Worm (Caenorhabditis elegans) whole organism, young adult: ENCODE data around the gene str-20.

Experiments used
- C17E4.6 ChIP-seq: fragments of 200-800 bp; sonication (Bioruptor generic); IDR thresholded peaks from 2 replicates; pipeline ENCODE4 v1.3.6; 2022; ENCODE audit warnings: missing genetic modification reagents, missing genetic modification characterization, missing compliant biosample characterization
- D2030.7 ChIP-seq: fragments of 200-800 bp; sonication (Bioruptor generic); IDR thresholded peaks from 2 replicates; pipeline ENCODE4 v1.3.6; 2022; ENCODE audit warnings: missing genetic modification reagents, missing genetic modification characterization, missing compliant biosample characterization
- F10E7.11 ChIP-seq: sonication (generic microtip); optimal IDR thresholded peaks from 2 replicates; lab custom pipeline; 2017; ENCODE audit warnings: mild to moderate bottlenecking, missing genetic modification characterization, moderate library complexity, missing compliant biosample characterization
- F23B12.7 ChIP-seq: sonication (generic microtip); optimal IDR thresholded peaks from 2 replicates; lab custom pipeline; 2017; ENCODE audit warnings: missing genetic modification characterization, mild to moderate bottlenecking, missing compliant biosample characterization, antibody characterized with exemption, moderate library complexity; ENCODE audit not compliant: insufficient read depth
- F33H1.4 ChIP-seq: fragments of 200-800 bp; sonication (Bioruptor generic); IDR thresholded peaks from 2 replicates; pipeline ENCODE4 v1.3.6; 2022; ENCODE audit warnings: missing genetic modification reagents, missing genetic modification characterization, missing compliant biosample characterization
- F57C9.4 ChIP-seq: sonication (generic microtip); optimal IDR thresholded peaks from 2 replicates; lab custom pipeline; 2017; ENCODE audit warnings: mild to moderate bottlenecking, missing genetic modification characterization, missing compliant biosample characterization
- K12H6.12 ChIP-seq: fragments of 200-800 bp; sonication (Bioruptor generic); optimal IDR thresholded peaks from 2 replicates; lab custom pipeline; 2018; ENCODE audit warnings: mild to moderate bottlenecking, missing genetic modification characterization, missing compliant biosample characterization
- Y53G8AR.9 ChIP-seq: fragments of 200-800 bp; sonication (Bioruptor generic); conservative IDR thresholded peaks from 2 replicates; pipeline ENCODE4 v1.3.6; 2022; ENCODE audit warnings: missing genetic modification reagents, missing genetic modification characterization, missing compliant biosample characterization
- ama-1 ChIP-seq, 3 experiments: fragments of 150-350 bp in 1 of 3; sonication (generic microtip) in 2 of 3; optimal IDR thresholded peaks; 2 replicates each; lab custom pipeline; 2014 to 2018; ENCODE audit warnings: missing biosample characterization in 2 of 3, missing genetic modification characterization in 2 of 3, missing genetic modification reagents in 2 of 3
- aptf-3 ChIP-seq: fragments of 200-800 bp; sonication (Bioruptor generic); IDR thresholded peaks from 2 replicates; pipeline ENCODE4 v1.3.6; 2022; ENCODE audit warnings: missing genetic modification characterization, missing compliant biosample characterization
- attf-3 ChIP-seq: fragments of 200-800 bp; sonication (Bioruptor generic); conservative IDR thresholded peaks from 2 replicates; pipeline ENCODE4 v1.3.6; 2022; ENCODE audit warnings: missing genetic modification reagents, missing genetic modification characterization, missing compliant biosample characterization
- ccch-3 ChIP-seq: fragments of 200-800 bp; sonication (Bioruptor generic); optimal IDR thresholded peaks from 2 replicates; lab custom pipeline; 2018; ENCODE audit warnings: mild to moderate bottlenecking, missing genetic modification characterization, missing compliant biosample characterization
- ceh-27 ChIP-seq: fragments of 200-800 bp; sonication (Bioruptor generic); optimal IDR thresholded peaks from 2 replicates; lab custom pipeline; 2018; ENCODE audit warnings: mild to moderate bottlenecking, missing genetic modification characterization, moderate library complexity, missing compliant biosample characterization
- ceh-79 ChIP-seq: sonication (generic microtip); optimal IDR thresholded peaks from 2 replicates; lab custom pipeline; 2017; ENCODE audit warnings: mild to moderate bottlenecking, missing genetic modification characterization, missing compliant biosample characterization
- ceh-91 ChIP-seq: fragments of 200-800 bp; sonication (Bioruptor generic); IDR thresholded peaks from 2 replicates; pipeline ENCODE4 v1.3.6; 2022; ENCODE audit warnings: missing genetic modification reagents, missing genetic modification characterization, missing compliant biosample characterization
- dpl-1 ChIP-seq: fragments of 150-350 bp; optimal IDR thresholded peaks from 2 replicates; lab custom pipeline; 2014; ENCODE audit warnings: missing biosample characterization, missing genetic modification reagents, missing genetic modification characterization
- fkh-3 ChIP-seq: sonication (generic microtip); optimal IDR thresholded peaks from 2 replicates; lab custom pipeline; 2016; ENCODE audit warnings: mild to moderate bottlenecking, missing genetic modification characterization, missing compliant biosample characterization
- him-1 ChIP-seq: sonication (generic microtip); optimal IDR thresholded peaks from 2 replicates; lab custom pipeline; 2016; ENCODE audit warnings: missing genotype, missing genetic modification reagents, missing genetic modification characterization, missing compliant biosample characterization
- hlh-12 ChIP-seq: sonication (generic microtip); optimal IDR thresholded peaks from 2 replicates; lab custom pipeline; 2016; ENCODE audit warnings: missing genetic modification characterization, missing compliant biosample characterization
- hmg-20 ChIP-seq: fragments of 200-800 bp; sonication (Bioruptor generic); IDR thresholded peaks from 2 replicates; pipeline ENCODE4 v1.3.6; 2022; ENCODE audit warnings: missing genetic modification reagents, missing genetic modification characterization, missing compliant biosample characterization
- hrde-1 ChIP-seq: sonication (generic microtip); optimal IDR thresholded peaks from 2 replicates; lab custom pipeline; 2016; ENCODE audit warnings: missing genetic modification characterization, mild to moderate bottlenecking, missing compliant biosample characterization, moderate library complexity, missing genotype, missing genetic modification reagents, borderline replicate concordance
- let-526 ChIP-seq: fragments of 200-800 bp; sonication (Bioruptor generic); IDR thresholded peaks from 2 replicates; pipeline ENCODE4 v1.3.6; 2022; ENCODE audit warnings: missing genetic modification reagents, missing genetic modification characterization, missing compliant biosample characterization
- lin-35 ChIP-seq, 3 experiments: fragments of 150-350 bp in 2 of 3; sonication (generic microtip) in 1 of 3; optimal IDR thresholded peaks; 2 replicates each; lab custom pipeline; 2014 to 2018; ENCODE audit warnings: missing biosample characterization in 3 of 3, missing genetic modification characterization in 3 of 3, missing genetic modification reagents in 3 of 3
- lsl-1 ChIP-seq: fragments of 200-800 bp; sonication (Bioruptor generic); optimal IDR thresholded peaks from 2 replicates; lab custom pipeline; 2018; ENCODE audit warnings: mild to moderate bottlenecking, missing genetic modification characterization, moderate library complexity, missing compliant biosample characterization
- madf-3 ChIP-seq: fragments of 200-800 bp; sonication (Bioruptor generic); IDR thresholded peaks from 2 replicates; pipeline ENCODE4 v1.3.6; 2022; ENCODE audit warnings: missing genetic modification reagents, missing genetic modification characterization, missing compliant biosample characterization
- madf-6 ChIP-seq: fragments of 200-800 bp; sonication (Bioruptor generic); IDR thresholded peaks from 2 replicates; pipeline ENCODE4 v1.3.6; 2022; ENCODE audit warnings: missing genetic modification reagents, missing genetic modification characterization, missing compliant biosample characterization
- madf-8 ChIP-seq: fragments of 200-800 bp; sonication (Bioruptor generic); conservative IDR thresholded peaks from 2 replicates; pipeline ENCODE4 v1.3.6; 2022; ENCODE audit warnings: missing genetic modification reagents, missing genetic modification characterization, missing compliant biosample characterization
- mxl-1 ChIP-seq: sonication (generic microtip); optimal IDR thresholded peaks from 2 replicates; lab custom pipeline; 2016; ENCODE audit warnings: missing genetic modification characterization, missing compliant biosample characterization
- nfyb-1 ChIP-seq: fragments of 200-800 bp; sonication (Bioruptor generic); IDR thresholded peaks from 2 replicates; pipeline ENCODE4 v1.3.6; 2022; ENCODE audit warnings: missing genetic modification reagents, missing genetic modification characterization, missing compliant biosample characterization
- nhr-90 ChIP-seq: sonication (generic microtip); optimal IDR thresholded peaks from 2 replicates; lab custom pipeline; 2016; ENCODE audit warnings: missing genotype, mild to moderate bottlenecking, missing genetic modification characterization, missing compliant biosample characterization
- pbrm-1 ChIP-seq: fragments of 200-800 bp; sonication (Bioruptor generic); IDR thresholded peaks from 2 replicates; pipeline ENCODE4 v1.3.6; 2022; ENCODE audit warnings: missing genetic modification reagents, missing genetic modification characterization, missing compliant biosample characterization
- rcor-1 ChIP-seq: fragments of 200-800 bp; sonication (Bioruptor generic); IDR thresholded peaks from 2 replicates; pipeline ENCODE4 v1.3.6; 2022; ENCODE audit warnings: missing genetic modification reagents, missing genetic modification characterization, missing compliant biosample characterization
- rpc-1 ChIP-seq, 2 experiments: fragments of 150-350 bp in 1 of 2; sonication (generic microtip) in 1 of 2; optimal IDR thresholded peaks; 2 replicates each; lab custom pipeline; 2014 to 2018; ENCODE audit warnings: missing biosample characterization in 1 of 2, missing genetic modification characterization in 1 of 2, missing genetic modification reagents in 1 of 2, missing genotype in 1 of 2
- snpc-1.1 ChIP-seq: sonication (generic microtip); optimal IDR thresholded peaks from 2 replicates; lab custom pipeline; 2017; ENCODE audit warnings: missing genetic modification characterization, mild to moderate bottlenecking, missing compliant biosample characterization, antibody characterized with exemption, moderate library complexity, missing genotype, missing genetic modification reagents; ENCODE audit not compliant: insufficient read depth
- snpc-3.4 ChIP-seq: sonication (generic microtip); optimal IDR thresholded peaks from 2 replicates; lab custom pipeline; 2017; ENCODE audit warnings: missing genetic modification characterization, mild to moderate bottlenecking, missing compliant biosample characterization, antibody characterized with exemption, moderate library complexity, missing genotype, missing genetic modification reagents
- snpc-4 ChIP-seq, 5 experiments: fragments of 150-350 bp in 1 of 5; sonication (generic microtip) in 4 of 5; optimal IDR thresholded peaks; 2 replicates each; lab custom pipeline; 2014 to 2018; ENCODE audit warnings: missing genetic modification characterization in 5 of 5, missing biosample characterization in 3 of 5, antibody characterized with exemption in 2 of 5, mild to moderate bottlenecking in 2 of 5, missing compliant biosample characterization in 2 of 5, missing genotype in 2 of 5, moderate library complexity in 2 of 5, missing genetic modification reagents in 1 of 5
- somi-1 ChIP-seq: fragments of 200-800 bp; sonication (Bioruptor generic); optimal IDR thresholded peaks from 2 replicates; lab custom pipeline; 2018; ENCODE audit warnings: mild to moderate bottlenecking, missing genetic modification characterization, missing compliant biosample characterization
- tbp1 ChIP-seq: fragments of 200-800 bp; sonication (Bioruptor generic); optimal IDR thresholded peaks from 2 replicates; lab custom pipeline; 2018; ENCODE audit warnings: mild to moderate bottlenecking, missing genetic modification characterization, missing compliant biosample characterization
- tlf-1 ChIP-seq: fragments of 200-800 bp; sonication (Bioruptor generic); optimal IDR thresholded peaks from 2 replicates; lab custom pipeline; 2018; ENCODE audit warnings: mild to moderate bottlenecking, missing genetic modification characterization, missing compliant biosample characterization
- xnd-1 ChIP-seq: sonication (generic microtip); optimal IDR thresholded peaks from 2 replicates; lab custom pipeline; 2016; ENCODE audit warnings: missing genotype, missing genetic modification reagents, missing genetic modification characterization, missing compliant biosample characterization
- zfh-2 ChIP-seq: fragments of 200-800 bp; sonication (Bioruptor generic); conservative IDR thresholded peaks from 2 replicates; pipeline ENCODE4 v1.3.6; 2022; ENCODE audit warnings: missing genetic modification reagents, missing genetic modification characterization, missing compliant biosample characterization
- ztf-22 ChIP-seq: fragments of 200-800 bp; sonication (Bioruptor generic); optimal IDR thresholded peaks from 2 replicates; lab custom pipeline; 2018; ENCODE audit warnings: mild to moderate bottlenecking, missing genetic modification characterization, moderate library complexity, missing compliant biosample characterization
- ztf-26 ChIP-seq: sonication (generic microtip); optimal IDR thresholded peaks from 2 replicates; lab custom pipeline; 2017; ENCODE audit warnings: missing genetic modification characterization, missing compliant biosample characterization

str-20 gene

ce11 chrV:773256-773655 lies 17.0 kb downstream of the str-20 start, which contains the start of gene sti-1 (continued):
- TF ChIP-seq ztf-26 (tag; lab: Kevin White, UChicago) (peak; percentile 10), let-526 (no peak), fkh-3 (tag; lab: Kevin White, UChicago) (no peak), hmg-20 (GFP tag; lab: Robert Waterston, UW) (0 out of 2 replicates have a peak, but pooled peaks have one; percentile 7), hrde-1 (tag; lab: Kevin White, UChicago) (no peak), xnd-1 (tag; lab: Kevin White, UChicago) (no peak), ceh-91 (GFP tag; lab: Robert Waterston, UW) (peak; percentile 47), F57C9.4 (no peak), F10E7.11 (no peak), ceh-27 (GFP tag; lab: Kevin White, UChicago) (peak; percentile 47), madf-6 (GFP tag; lab: Robert Waterston, UW) (peak; percentile 72), ztf-22 (GFP tag; lab: Kevin White, UChicago) (no peak), F23B12.7 (tag; lab: Kevin White, UChicago) (peak; percentile 30), C17E4.6 (GFP tag; lab: Robert Waterston, UW) (no peak), K12H6.12 (tag; lab: Kevin White, UChicago) (peak; percentile 63), rpc-1 (optimal IDR thresholded peaks at IDR 0.05; lab: Kevin White, UChicago) (peak; percentile 42), rpc-1 (tag; optimal IDR thresholded peaks at IDR 0.05; lab: Kevin White, UChicago) (no peak), lin-35 (GFP tag; optimal IDR thresholded peaks at IDR 0.05; lab: Kevin White, UChicago) (peak; percentile 39 to 85 (median 72)), tbp1 (GFP tag; lab: Kevin White, UChicago) (peak; percentile 55), lsl-1 (GFP tag; lab: Kevin White, UChicago) (peak; percentile 38), nfyb-1 (GFP tag; lab: Robert Waterston, UW) (peak; percentile 44; the same call in 1 of the 2 replicates), rcor-1 (peak; percentile 64; the same call in 1 of the 2 replicates), somi-1 (GFP tag; lab: Kevin White, UChicago) (no peak), madf-3 (GFP tag; lab: Robert Waterston, UW) (peak; percentile 70; the same call in 1 of the 2 replicates), D2030.7 (peak; percentile 85), ceh-79 (tag; lab: Kevin White, UChicago) (no peak), snpc-1.1 (tag; lab: Kevin White, UChicago) (peak; percentile 32), him-1 (tag; lab: Kevin White, UChicago) (peak; percentile 24), pbrm-1 (GFP tag; lab: Robert Waterston, UW) (peak; percentile 84), madf-8 (GFP tag; lab: Robert Waterston, UW) (peak; percentile 34), F33H1.4 (GFP tag; lab: Robert Waterston, UW) (peak; percentile 28; the same call in 1 of the 2 replicates), dpl-1 (peak; percentile 80)

ce11 chrV:774341-774740 lies 18.1 kb downstream of the str-20 start:
- no peak for TF ChIP-seq aptf-3 (GFP tag; lab: Robert Waterston, UW)
- peak; percentile 60 for TF ChIP-seq zfh-2 (GFP tag; lab: Robert Waterston, UW)
- TF ChIP-seq, all 124 proteins: peak for 1

ce11 chrV:774875-775359 lies 18.6 kb downstream of the str-20 start, which contains the start of gene srbc-58:
TSS of gene srbc-58 (plus strand) at chrV:774995.
- TF ChIP-seq somi-1 (GFP tag; lab: Kevin White, UChicago) (no peak), ccch-3 (no peak), tlf-1 (GFP tag; lab: Kevin White, UChicago) (peak; percentile 72), attf-3 (GFP tag; lab: Robert Waterston, UW) (no peak), hmg-20 (GFP tag; lab: Robert Waterston, UW) (no peak), madf-6 (GFP tag; lab: Robert Waterston, UW) (peak; percentile 27), nhr-90 (tag; lab: Kevin White, UChicago) (no peak), snpc-3.4 (peak; percentile 49), snpc-4 (GFP tag; optimal IDR thresholded peaks at IDR 0.05; lab: Kevin White, UChicago) (no peak), snpc-4 (tag; optimal IDR thresholded peaks at IDR 0.05; lab: Kevin White, UChicago) (peak in 2 of 4 experiments; percentile 10 to 39), hlh-12 (tag; lab: Kevin White, UChicago) (no peak), ama-1 (optimal IDR thresholded peaks at IDR 0.05; lab: Kevin White, UChicago) (no peak), ama-1 (GFP tag; optimal IDR thresholded peaks at IDR 0.05; lab: Kevin White, UChicago) (peak in 1 of 2 experiments; percentile 52), Y53G8AR.9 (GFP tag; lab: Robert Waterston, UW) (peak; percentile 69; the same call in 1 of the 2 replicates), mxl-1 (tag; lab: Kevin White, UChicago) (no peak), F10E7.11 (no peak)
